Fruit fly (Drosophila melanogaster): ENCODE measurements around the gene obst-F.

DNA sequence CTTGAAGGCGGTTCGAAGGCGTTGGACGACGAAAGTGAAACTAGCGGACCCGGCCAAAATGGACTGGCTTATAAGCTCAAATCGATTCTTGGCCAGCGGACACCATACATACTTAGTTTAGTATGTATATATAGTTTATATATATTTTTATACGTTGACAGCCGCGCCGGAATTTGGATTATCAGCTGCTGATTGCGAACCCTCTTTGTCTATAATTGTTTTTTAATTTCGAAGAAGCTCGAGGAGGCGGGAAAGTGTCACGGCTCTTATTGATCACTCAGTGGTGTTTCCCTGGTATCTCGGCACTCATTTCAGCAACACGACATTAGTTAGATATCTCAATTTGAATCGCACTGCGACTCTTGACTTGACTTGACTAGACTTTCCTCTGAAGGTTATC is 18.9 kb upstream of the obst-F start, which contains the start of gene CG6933:
- no peak for TF ChIP-seq Clk (GFP tag; optimal IDR thresholded peaks at IDR 0.05)
- TF ChIP-seq CG1620 (GFP tag; optimal IDR thresholded peaks at IDR 0.05), result no peak

All from whole organism, adult.